Worm (Caenorhabditis elegans) whole organism, young adult: Measurements from ENCODE around the gene C41H7.2.
"Not testable (repeated sequence)": the region's sequence is repeated elsewhere in the genome, so short reads cannot be mapped to it uniquely, and the experiment has no call there.

Experiments
- F49E8.2 ChIP-seq: sonication (generic microtip); optimal IDR thresholded peaks from 3 replicates; lab custom pipeline; 2017; ENCODE audit warnings: missing genetic modification characterization, mild to moderate bottlenecking, missing compliant biosample characterization, antibody characterized with exemption, moderate library complexity; ENCODE audit not compliant: insufficient read depth
- F57C9.4 ChIP-seq: sonication (generic microtip); optimal IDR thresholded peaks from 2 replicates; lab custom pipeline; 2017; ENCODE audit warnings: mild to moderate bottlenecking, missing genetic modification characterization, missing compliant biosample characterization
- Y53G8AR.9 ChIP-seq: fragments of 200-800 bp; sonication (Bioruptor generic); conservative IDR thresholded peaks from 2 replicates; pipeline ENCODE4 v1.3.6; 2022; ENCODE audit warnings: missing genetic modification reagents, missing genetic modification characterization, missing compliant biosample characterization
- atf-7 ChIP-seq: sonication (generic microtip); optimal IDR thresholded peaks from 2 replicates; lab custom pipeline; 2017; ENCODE audit warnings: mild to moderate bottlenecking, missing genetic modification characterization, missing compliant biosample characterization
- bed-1 ChIP-seq: fragments of 200-800 bp; sonication (Bioruptor generic); IDR thresholded peaks from 2 replicates; pipeline ENCODE4 v1.3.6; 2022; ENCODE audit warnings: missing genetic modification reagents, missing genetic modification characterization, missing compliant biosample characterization
- cebp-1 ChIP-seq, 2 experiments: fragments of 200-800 bp in 1 of 2; sonication (Bioruptor generic) in 1 of 2; sonication (generic microtip) in 1 of 2; IDR thresholded peaks in 1 of 2; optimal IDR thresholded peaks in 1 of 2; 2 replicates each; pipeline versions ENCODE4 v1.3.6 to Lab custom; 2017 to 2022; ENCODE audit warnings: missing compliant biosample characterization in 2 of 2, missing genetic modification characterization in 2 of 2, mild to moderate bottlenecking in 1 of 2, missing genetic modification reagents in 1 of 2, moderate library complexity in 1 of 2
- ceh-100 ChIP-seq: fragments of 200-800 bp; sonication (Bioruptor generic); IDR thresholded peaks from 2 replicates; pipeline ENCODE4 v1.3.6; 2022; ENCODE audit warnings: missing genetic modification reagents, missing genetic modification characterization, missing compliant biosample characterization
- ceh-27 ChIP-seq: fragments of 200-800 bp; sonication (Bioruptor generic); optimal IDR thresholded peaks from 2 replicates; lab custom pipeline; 2018; ENCODE audit warnings: mild to moderate bottlenecking, missing genetic modification characterization, moderate library complexity, missing compliant biosample characterization
- ceh-91 ChIP-seq: fragments of 200-800 bp; sonication (Bioruptor generic); IDR thresholded peaks from 2 replicates; pipeline ENCODE4 v1.3.6; 2022; ENCODE audit warnings: missing genetic modification reagents, missing genetic modification characterization, missing compliant biosample characterization
- dox-1 ChIP-seq: fragments of 200-800 bp; sonication (Bioruptor generic); IDR thresholded peaks from 2 replicates; pipeline ENCODE4 v1.3.6; 2022; ENCODE audit warnings: missing genetic modification reagents, missing genetic modification characterization, missing compliant biosample characterization
- dpl-1 ChIP-seq: fragments of 150-350 bp; optimal IDR thresholded peaks from 2 replicates; lab custom pipeline; 2014; ENCODE audit warnings: missing biosample characterization, missing genetic modification reagents, missing genetic modification characterization
- efl-1 ChIP-seq: fragments of 150-350 bp; optimal IDR thresholded peaks from 2 replicates; lab custom pipeline; 2014; ENCODE audit warnings: missing biosample characterization, missing genetic modification reagents, missing genetic modification characterization
- egrh-3 ChIP-seq: fragments of 200-800 bp; sonication (Bioruptor generic); IDR thresholded peaks from 2 replicates; pipeline ENCODE4 v1.3.6; 2022; ENCODE audit warnings: missing genetic modification reagents, missing genetic modification characterization, missing compliant biosample characterization
- him-1 ChIP-seq: sonication (generic microtip); optimal IDR thresholded peaks from 2 replicates; lab custom pipeline; 2016; ENCODE audit warnings: missing genotype, missing genetic modification reagents, missing genetic modification characterization, missing compliant biosample characterization
- hlh-12 ChIP-seq: sonication (generic microtip); optimal IDR thresholded peaks from 2 replicates; lab custom pipeline; 2016; ENCODE audit warnings: missing genetic modification characterization, missing compliant biosample characterization
- hmg-20 ChIP-seq: fragments of 200-800 bp; sonication (Bioruptor generic); IDR thresholded peaks from 2 replicates; pipeline ENCODE4 v1.3.6; 2022; ENCODE audit warnings: missing genetic modification reagents, missing genetic modification characterization, missing compliant biosample characterization
- madf-3 ChIP-seq: fragments of 200-800 bp; sonication (Bioruptor generic); IDR thresholded peaks from 2 replicates; pipeline ENCODE4 v1.3.6; 2022; ENCODE audit warnings: missing genetic modification reagents, missing genetic modification characterization, missing compliant biosample characterization
- mcd-1 ChIP-seq: fragments of 200-800 bp; sonication (Bioruptor generic); IDR thresholded peaks from 2 replicates; pipeline ENCODE4 v1.3.6; 2022; ENCODE audit warnings: missing genetic modification reagents, missing genetic modification characterization, missing compliant biosample characterization
- nhr-179 ChIP-seq: sonication (generic microtip); optimal IDR thresholded peaks from 2 replicates; lab custom pipeline; 2016; ENCODE audit warnings: mild to moderate bottlenecking, missing genetic modification characterization, missing compliant biosample characterization
- rpc-1 ChIP-seq, 2 experiments: fragments of 150-350 bp in 1 of 2; sonication (generic microtip) in 1 of 2; optimal IDR thresholded peaks; 2 replicates each; lab custom pipeline; 2014 to 2018; ENCODE audit warnings: missing biosample characterization in 1 of 2, missing genetic modification characterization in 1 of 2, missing genetic modification reagents in 1 of 2, missing genotype in 1 of 2
- sdz-38 ChIP-seq: sonication (generic microtip); optimal IDR thresholded peaks from 2 replicates; lab custom pipeline; 2016; ENCODE audit warnings: missing genotype, missing genetic modification characterization, missing compliant biosample characterization
- snpc-4 ChIP-seq, 5 experiments: fragments of 150-350 bp in 1 of 5; sonication (generic microtip) in 4 of 5; optimal IDR thresholded peaks; 2 replicates each; lab custom pipeline; 2014 to 2018; ENCODE audit warnings: missing genetic modification characterization in 5 of 5, missing biosample characterization in 3 of 5, antibody characterized with exemption in 2 of 5, mild to moderate bottlenecking in 2 of 5, missing compliant biosample characterization in 2 of 5, missing genotype in 2 of 5, moderate library complexity in 2 of 5, missing genetic modification reagents in 1 of 5
- tlf-1 ChIP-seq: fragments of 200-800 bp; sonication (Bioruptor generic); optimal IDR thresholded peaks from 2 replicates; lab custom pipeline; 2018; ENCODE audit warnings: mild to moderate bottlenecking, missing genetic modification characterization, missing compliant biosample characterization
- zfh-2 ChIP-seq: fragments of 200-800 bp; sonication (Bioruptor generic); conservative IDR thresholded peaks from 2 replicates; pipeline ENCODE4 v1.3.6; 2022; ENCODE audit warnings: missing genetic modification reagents, missing genetic modification characterization, missing compliant biosample characterization

C41H7.2 gene

ce11 chrII:2989076-2989475, 25.5 kb upstream of the C41H7.2 start:
- peak; percentile 58; the same call in 1 of the 2 replicates for TF ChIP-seq egrh-3 (GFP tag; lab: Robert Waterston, UW)
- TF ChIP-seq ceh-100 (GFP tag; lab: Robert Waterston, UW) = 0 out of 2 replicates have a peak, but pooled peaks have one; percentile 14
- peak; percentile 16; the same call in 1 of the 2 replicates for TF ChIP-seq mcd-1 (GFP tag; lab: Robert Waterston, UW)
- TF ChIP-seq zfh-2 (GFP tag; lab: Robert Waterston, UW) = 0 out of 2 replicates have a peak, but pooled peaks have one; percentile 15
- TF ChIP-seq rpc-1 (optimal IDR thresholded peaks at IDR 0.05; lab: Kevin White, UChicago) = not testable (repeated sequence)
- peak; percentile 40 for TF ChIP-seq rpc-1 (tag; optimal IDR thresholded peaks at IDR 0.05; lab: Kevin White, UChicago)

- no peak for TF ChIP-seq hmg-20 (GFP tag; lab: Robert Waterston, UW)
- TF ChIP-seq Y53G8AR.9 (GFP tag; lab: Robert Waterston, UW) = 0 out of 2 replicates have a peak, but pooled peaks have one; percentile 28
- TF ChIP-seq, all 124 proteins: peak for 1
Measured at ce11 chrII:2990089-2990488, 24.5 kb upstream of the C41H7.2 start.

ce11 chrII:2991555-2992083, 23.0 kb upstream of the C41H7.2 start, which contains the start of gene K08A2.2:
Gene K08A2.2, plus strand, starts transcription at chrII:2991605.
- peak; percentile 22 for TF ChIP-seq him-1
- TF ChIP-seq dox-1 (GFP tag; lab: Robert Waterston, UW) = no peak
- TF ChIP-seq ceh-100 (GFP tag; lab: Robert Waterston, UW) = peak; percentile 91
- TF ChIP-seq ceh-27 = peak; percentile 13

- TF ChIP-seq madf-3 (GFP tag; lab: Robert Waterston, UW) (0 out of 2 replicates have a peak, but pooled peaks have one; percentile 48), sdz-38 (no peak), ceh-100 (GFP tag; lab: Robert Waterston, UW) (peak; percentile 39)
Measured at ce11 chrII:2992300-2992699, 22.3 kb upstream of the C41H7.2 start.

- TF ChIP-seq cebp-1 (GFP tag; IDR thresholded peaks at IDR 0.05; lab: Robert Waterston, UW) = no peak
- peak; percentile 87 for TF ChIP-seq cebp-1 (tag; optimal IDR thresholded peaks at IDR 0.05; lab: Kevin White, UChicago)
- no peak for TF ChIP-seq ceh-91 (GFP tag; lab: Robert Waterston, UW)
Measured at ce11 chrII:2994590-2995392, 19.8 kb upstream of the C41H7.2 start.

- TF ChIP-seq F57C9.4 (tag; lab: Kevin White, UChicago) (no peak), zfh-2 (GFP tag; lab: Robert Waterston, UW) (no peak), nhr-179 (tag; lab: Kevin White, UChicago) (no peak), snpc-4 (GFP tag; optimal IDR thresholded peaks at IDR 0.05; lab: Kevin White, UChicago) (no peak), snpc-4 (tag; optimal IDR thresholded peaks at IDR 0.05; lab: Kevin White, UChicago) (no peak), hlh-12 (no peak), bed-1 (GFP tag; lab: Robert Waterston, UW) (no peak), atf-7 (tag; lab: Kevin White, UChicago) (no peak), efl-1 (GFP tag; lab: Kevin White, UChicago) (no peak), tlf-1 (GFP tag; lab: Kevin White, UChicago) (no peak), dpl-1 (GFP tag; lab: Kevin White, UChicago) (no peak), F49E8.2 (tag; lab: Kevin White, UChicago) (no peak)
Measured at ce11 chrII:2996721-2997120, 17.9 kb upstream of the C41H7.2 start, which contains the start of gene lido-8. Gene lido-8, plus strand, starts transcription at chrII:2997021.
